Fruit fly (Drosophila melanogaster): ENCODE measurements around the gene CG9147.

Gene CG9147

dm6 chr2L:6065823-6066222, at the start of gene CG9147, which contains the start of gene Fbw5 (continued):
- peak; percentile 68 for TF ChIP-seq CTCF (GFP tag; optimal IDR thresholded peaks at IDR 0.05)
- TF ChIP-seq Hr3 (GFP tag; optimal IDR thresholded peaks at IDR 0.05) = peak; percentile 100
- peak; percentile 99 for TF ChIP-seq vfl (GFP tag; optimal IDR thresholded peaks at IDR 0.05)
- peak; percentile 100 for TF ChIP-seq CG4617 (GFP tag; optimal IDR thresholded peaks at IDR 0.05; ENCODE audit: borderline replicate concordance)
- peak; percentile 99 for TF ChIP-seq wdn (GFP tag; IDR thresholded peaks at IDR 0.05)
- peak; percentile 95 for TF ChIP-seq Doc2 (GFP tag; IDR thresholded peaks at IDR 0.05)
- TF ChIP-seq D19A (tag; optimal IDR thresholded peaks at IDR 0.05) = peak; percentile 99
- peak; percentile 98 for TF ChIP-seq sug (tag; optimal IDR thresholded peaks at IDR 0.05)
- TF ChIP-seq cwo (GFP tag; optimal IDR thresholded peaks at IDR 0.05) = peak; percentile 97
- peak; percentile 99 for TF ChIP-seq CG32772 (GFP tag; IDR thresholded peaks at IDR 0.05)
- TF ChIP-seq tna (GFP tag; IDR thresholded peaks at IDR 0.05; ENCODE audit: partially characterized antibody) = peak; percentile 63
- TF ChIP-seq zfh2 (GFP tag; optimal IDR thresholded peaks at IDR 0.05) = peak; percentile 99
- TF ChIP-seq Ravus (GFP tag; IDR thresholded peaks at IDR 0.05) = peak; percentile 99
- TF ChIP-seq lab (GFP tag; optimal IDR thresholded peaks at IDR 0.05) = peak; percentile 99
- peak; percentile 96 for TF ChIP-seq CG2116 (GFP tag; optimal IDR thresholded peaks at IDR 0.05)
- peak; percentile 100 for TF ChIP-seq CG15269 (tag; optimal IDR thresholded peaks at IDR 0.05)
- peak; percentile 98 for TF ChIP-seq Spps (tag; optimal IDR thresholded peaks at IDR 0.05)
- peak; percentile 99 for TF ChIP-seq pho (GFP tag; optimal IDR thresholded peaks at IDR 0.05)
- TF ChIP-seq CG6689 (GFP tag; IDR thresholded peaks at IDR 0.05) = peak; percentile 99
- peak in 1 of 2 experiments; percentile 85 for TF ChIP-seq tll (GFP tag; optimal IDR thresholded peaks at IDR 0.05)
- peak; percentile 83 for TF ChIP-seq CG4328 (GFP tag; optimal IDR thresholded peaks at IDR 0.05)
- peak; percentile 99 for TF ChIP-seq grau (tag; optimal IDR thresholded peaks at IDR 0.05)
- peak; percentile 99 for TF ChIP-seq pb (GFP tag; optimal IDR thresholded peaks at IDR 0.05)
- 0 out of 4 replicates have a peak, but pooled peaks have one; percentile 11 for TF ChIP-seq chinmo (GFP tag; IDR thresholded peaks at IDR 0.05; ENCODE audit: partially characterized antibody)
- peak; percentile 100 for TF ChIP-seq CG10959 (GFP tag; IDR thresholded peaks at IDR 0.05)
- peak; percentile 99 for TF ChIP-seq CG13775 (GFP tag; optimal IDR thresholded peaks at IDR 0.05)
- peak; percentile 97 for TF ChIP-seq fd64A (GFP tag; optimal IDR thresholded peaks at IDR 0.05)
- peak; percentile 99 for TF ChIP-seq CG9609 (GFP tag; optimal IDR thresholded peaks at IDR 0.05)
- TF ChIP-seq zfh1 (GFP tag; IDR thresholded peaks at IDR 0.05) = peak; percentile 100
- TF ChIP-seq ac (GFP tag; optimal IDR thresholded peaks at IDR 0.05) = peak; percentile 98
- peak; percentile 99 for TF ChIP-seq HHEX (GFP tag; optimal IDR thresholded peaks at IDR 0.05)
- TF ChIP-seq Drgx (GFP tag; IDR thresholded peaks at IDR 0.05) = peak; percentile 99
- peak; percentile 86 for TF ChIP-seq CG3995 (GFP tag; optimal IDR thresholded peaks at IDR 0.05)
- peak; percentile 99 for TF ChIP-seq da (GFP tag; optimal IDR thresholded peaks at IDR 0.05)
- TF ChIP-seq pros (GFP tag; optimal IDR thresholded peaks at IDR 0.05) = peak; percentile 67
- TF ChIP-seq Atf6 (GFP tag; IDR thresholded peaks at IDR 0.05) = peak; percentile 100
- TF ChIP-seq CG10565 (GFP tag; optimal IDR thresholded peaks at IDR 0.05) = peak; percentile 99
- peak; percentile 95 for TF ChIP-seq B-H2 (GFP tag; optimal IDR thresholded peaks at IDR 0.05)
- TF ChIP-seq gcm (GFP tag; optimal IDR thresholded peaks at IDR 0.05) = peak; percentile 100
- TF ChIP-seq Eip74EF (GFP tag; optimal IDR thresholded peaks at IDR 0.05) = peak in 1 of 2 experiments; percentile 100
- TF ChIP-seq NK7.1 (GFP tag; optimal IDR thresholded peaks at IDR 0.05) = peak; percentile 99
- TF ChIP-seq bab2 (GFP tag; optimal IDR thresholded peaks at IDR 0.05) = peak; percentile 100
- TF ChIP-seq hkb (optimal IDR thresholded peaks at IDR 0.05) = no peak
- TF ChIP-seq hkb (GFP tag; IDR thresholded peaks at IDR 0.05) = peak; percentile 100
- TF ChIP-seq CG14667 (GFP tag; IDR thresholded peaks at IDR 0.05) = peak; percentile 98
- TF ChIP-seq CG6175 (GFP tag; IDR thresholded peaks at IDR 0.05) = peak; percentile 98
- peak; percentile 93 for TF ChIP-seq Adf1 (GFP tag; IDR thresholded peaks at IDR 0.05)
- peak; percentile 99 for TF ChIP-seq NC2β (GFP tag; optimal IDR thresholded peaks at IDR 0.05)
- TF ChIP-seq sqz (GFP tag; optimal IDR thresholded peaks at IDR 0.05) = peak; percentile 97
- TF ChIP-seq CG7357 (GFP tag; IDR thresholded peaks at IDR 0.05) = peak; percentile 96
- TF ChIP-seq CG17568 (GFP tag; optimal IDR thresholded peaks at IDR 0.05) = peak; percentile 100

All from whole organism, embryonic.